Worm (Caenorhabditis elegans): ENCODE measurements around the gene C46C2.2.

C46C2.2 gene

DNA sequence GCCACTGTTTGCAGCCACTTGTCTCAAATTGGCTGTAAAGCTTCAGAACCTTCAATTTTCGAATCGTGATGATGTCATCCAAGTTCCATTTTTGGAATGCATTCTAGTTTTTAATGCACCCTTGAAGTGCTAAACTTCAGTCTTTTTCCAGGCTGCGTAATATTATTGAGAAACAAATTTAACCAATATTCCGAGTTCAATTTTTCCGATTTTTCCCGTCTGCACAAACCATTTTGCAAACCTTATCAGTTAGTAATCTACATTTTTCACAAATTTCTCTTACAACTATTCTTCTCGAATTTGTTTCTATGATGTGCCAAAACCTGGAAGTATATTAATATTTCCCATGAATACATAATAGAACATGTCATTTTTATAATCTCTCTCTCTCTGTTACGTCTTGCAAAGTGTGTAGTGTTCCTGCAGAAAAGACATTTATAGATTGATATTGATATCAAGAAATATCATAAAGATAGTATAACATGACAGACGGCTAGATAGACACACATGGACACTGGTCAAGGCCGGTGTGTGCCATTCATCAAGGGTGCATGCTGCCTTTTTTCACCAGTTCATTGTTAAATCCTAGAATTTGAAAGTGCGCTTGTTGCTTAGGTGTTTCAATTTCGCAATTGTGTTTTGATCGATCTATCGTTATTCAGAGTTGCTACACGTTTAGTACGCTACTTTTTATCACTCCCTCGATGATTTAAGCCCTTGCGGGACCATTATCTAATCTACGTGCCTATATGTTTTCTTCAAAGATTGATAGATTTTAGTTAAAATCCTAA is 18.2 kb upstream of the C46C2.2 start:
- no peak for TF ChIP-seq aly-1 (tag; optimal IDR thresholded peaks at IDR 0.05)

DNA sequence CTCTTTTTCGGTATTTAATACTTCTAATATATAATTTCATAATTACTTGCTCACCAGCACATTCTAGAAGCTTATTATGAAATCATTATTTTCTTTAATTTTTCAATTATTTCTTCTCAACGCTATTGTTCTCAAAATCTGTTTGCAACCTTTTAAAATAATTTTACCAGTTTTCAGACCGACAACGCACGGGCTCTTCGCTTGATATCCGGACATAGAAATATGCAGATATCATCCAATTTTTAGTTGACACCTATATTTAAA is 17.7 kb upstream of the C46C2.2 start, which contains the start of gene wnk-1:
TSS of gene wnk-1 (plus strand) at position 165 of the 264 bp plus-strand sequence.
- TF ChIP-seq aly-1 (tag; optimal IDR thresholded peaks at IDR 0.05), result no peak
- TF ChIP-seq ama-1 (optimal IDR thresholded peaks at IDR 0.05), result no peak
- no peak for TF ChIP-seq scrt-1 (GFP tag; IDR thresholded peaks at IDR 0.05)
- TF ChIP-seq hmbx-1 (tag; optimal IDR thresholded peaks at IDR 0.05), result no peak
- no peak for TF ChIP-seq hmg-4 (GFP tag; optimal IDR thresholded peaks at IDR 0.05)
- TF ChIP-seq F13C5.2 (tag; optimal IDR thresholded peaks at IDR 0.05), result no peak
- no peak for TF ChIP-seq tra-4 (tag; optimal IDR thresholded peaks at IDR 0.05)
- no peak for TF ChIP-seq hnd-1 (tag; optimal IDR thresholded peaks at IDR 0.05)
- TF ChIP-seq flt-1 (GFP tag; IDR thresholded peaks at IDR 0.05), result no peak
- TF ChIP-seq ceh-13 (GFP tag; optimal IDR thresholded peaks at IDR 0.05), result no peak
- no peak for TF ChIP-seq tbx-11 (GFP tag; IDR thresholded peaks at IDR 0.05)
- TF ChIP-seq tbx-37 (GFP tag; conservative IDR thresholded peaks at IDR 0.05), result no peak
- no peak for TF ChIP-seq pes-1 (GFP tag; IDR thresholded peaks at IDR 0.05)
- no peak for TF ChIP-seq sea-1 (GFP tag; conservative IDR thresholded peaks at IDR 0.05)
- TF ChIP-seq ets-7 (tag; optimal IDR thresholded peaks at IDR 0.05), result no peak
- TF ChIP-seq ceh-36 (tag; optimal IDR thresholded peaks at IDR 0.05), result no peak

DNA sequence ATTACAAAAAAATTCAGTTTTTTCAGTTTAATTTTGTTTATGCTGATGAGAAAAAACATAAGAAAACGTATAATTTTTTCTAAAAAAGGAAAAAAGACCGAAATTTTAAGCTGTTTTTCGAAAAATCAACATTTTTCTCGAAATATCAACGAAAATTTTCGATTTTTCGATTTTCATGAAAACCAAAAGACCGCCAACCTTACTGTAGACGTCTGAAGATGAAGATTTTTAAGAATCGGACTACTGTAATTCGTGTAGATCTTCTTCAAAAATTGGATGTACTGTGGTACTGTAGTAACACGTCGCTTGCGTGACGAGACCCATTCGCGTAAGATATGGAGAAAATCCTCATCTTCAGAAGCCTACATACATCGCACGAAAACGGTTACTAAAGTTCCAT is 6.7 kb upstream of the C46C2.2 start:
- TF ChIP-seq pes-1 (GFP tag; IDR thresholded peaks at IDR 0.05) (no peak), ama-1 (optimal IDR thresholded peaks at IDR 0.05) (no peak), tra-4 (tag; optimal IDR thresholded peaks at IDR 0.05) (no peak), hmbx-1 (tag; optimal IDR thresholded peaks at IDR 0.05) (no peak), tbx-37 (GFP tag; conservative IDR thresholded peaks at IDR 0.05) (no peak), hmg-4 (GFP tag; optimal IDR thresholded peaks at IDR 0.05) (no peak), ceh-13 (GFP tag; optimal IDR thresholded peaks at IDR 0.05) (no peak), tbx-11 (GFP tag; IDR thresholded peaks at IDR 0.05) (no peak)

DNA sequence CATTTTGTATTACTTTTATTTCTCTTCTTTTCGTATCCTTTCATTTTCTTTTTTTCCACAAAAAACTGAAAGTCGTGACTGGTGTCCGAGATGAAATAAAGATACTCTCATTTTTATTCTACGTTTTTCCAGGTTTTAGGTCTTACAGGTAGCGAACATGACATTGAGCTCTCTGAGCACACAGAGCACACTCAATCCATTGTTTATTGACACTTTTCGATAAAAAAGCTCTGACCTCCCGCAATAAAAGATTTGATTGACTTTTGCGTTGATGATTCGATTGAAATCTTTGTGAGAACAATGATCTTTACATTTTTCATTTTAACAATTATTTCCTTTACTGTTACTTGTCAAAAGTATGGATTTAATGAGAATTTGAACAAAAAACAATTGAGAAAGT is 5.4 kb upstream of the C46C2.2 start, which contains the start of gene C46C2.6:
TSS of gene C46C2.6 (plus strand) at position 301 of the 400 bp plus-strand sequence.
- TF ChIP-seq sea-1 (GFP tag; conservative IDR thresholded peaks at IDR 0.05), result no peak
- TF ChIP-seq hmbx-1 (tag; optimal IDR thresholded peaks at IDR 0.05), result no peak
- no peak for TF ChIP-seq hmg-4 (GFP tag; optimal IDR thresholded peaks at IDR 0.05)
- TF ChIP-seq F13C5.2 (tag; optimal IDR thresholded peaks at IDR 0.05), result no peak
- no peak for TF ChIP-seq hnd-1 (tag; optimal IDR thresholded peaks at IDR 0.05)
- no peak for TF ChIP-seq pes-1 (GFP tag; IDR thresholded peaks at IDR 0.05)
- TF ChIP-seq tra-4 (tag; optimal IDR thresholded peaks at IDR 0.05), result no peak

DNA sequence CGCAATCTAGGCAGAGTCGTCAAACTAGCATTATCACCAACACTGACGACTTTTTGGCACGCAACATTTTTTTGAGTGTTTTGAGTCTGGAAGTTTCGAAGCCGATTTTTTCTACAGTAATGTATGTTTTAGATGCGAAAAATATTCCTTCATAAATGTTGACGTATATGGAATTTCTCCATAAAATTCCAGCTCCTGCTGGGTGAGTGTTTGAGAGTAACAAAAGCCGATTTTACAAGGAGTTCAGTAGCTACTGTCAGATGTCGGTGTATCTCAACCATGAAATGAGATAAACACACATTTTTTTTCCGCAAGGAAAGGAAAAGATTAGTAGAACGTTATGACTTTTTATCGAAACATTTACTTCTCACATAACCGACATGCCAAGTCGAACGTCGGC is 2.7 kb upstream of the C46C2.2 start:
- TF ChIP-seq pes-1 (GFP tag; IDR thresholded peaks at IDR 0.05) (no peak), B0310.2 (tag; optimal IDR thresholded peaks at IDR 0.05) (no peak), F13C5.2 (tag; optimal IDR thresholded peaks at IDR 0.05) (no peak), hmbx-1 (tag; optimal IDR thresholded peaks at IDR 0.05) (no peak)

DNA sequence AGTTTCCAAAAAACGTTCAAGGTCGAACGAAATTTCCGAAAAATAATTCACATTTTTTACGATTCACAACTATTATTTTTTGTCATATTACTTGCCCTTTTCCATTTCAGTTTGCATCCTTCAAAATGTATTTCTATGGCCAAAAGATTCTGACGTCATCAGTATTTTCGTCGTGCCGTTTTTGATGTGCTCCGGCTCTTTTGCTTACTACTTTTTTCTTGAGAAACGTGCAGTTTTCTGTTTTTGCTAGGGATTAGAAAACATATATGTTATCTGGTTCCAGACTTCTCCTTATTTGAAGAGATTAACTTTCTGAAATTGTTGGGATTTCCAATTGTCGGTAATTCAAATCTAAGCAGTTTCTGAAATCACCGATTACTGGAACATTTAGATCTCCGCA is 1.7 kb upstream of the C46C2.2 start:
- TF ChIP-seq pes-1 (GFP tag; IDR thresholded peaks at IDR 0.05) (no peak), tbx-11 (GFP tag; IDR thresholded peaks at IDR 0.05) (no peak), flt-1 (GFP tag; IDR thresholded peaks at IDR 0.05) (no peak), hmbx-1 (tag; optimal IDR thresholded peaks at IDR 0.05) (no peak), hnd-1 (tag; optimal IDR thresholded peaks at IDR 0.05) (no peak), ceh-13 (GFP tag; optimal IDR thresholded peaks at IDR 0.05) (no peak), tbx-37 (GFP tag; conservative IDR thresholded peaks at IDR 0.05) (no peak)

DNA sequence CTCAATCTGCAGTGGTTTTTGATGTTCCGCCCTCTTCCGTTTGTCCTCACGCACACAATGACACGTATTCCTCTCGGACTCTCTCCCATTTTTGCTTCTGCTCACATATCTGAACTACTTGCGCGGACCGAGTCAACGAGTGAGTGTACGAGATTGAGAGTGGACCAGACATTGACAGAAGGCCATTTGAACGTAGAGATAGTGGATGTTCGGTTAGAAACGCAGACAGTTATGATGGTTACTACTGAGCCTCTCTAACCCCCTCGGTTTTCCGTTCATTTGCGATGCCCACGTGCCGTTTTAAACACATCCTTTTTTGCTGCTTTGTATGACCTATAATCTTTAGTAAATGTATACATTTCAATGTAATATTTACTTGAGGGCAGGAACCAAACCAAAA is 1.1 kb upstream of the C46C2.2 start:
- TF ChIP-seq flt-1 (GFP tag; IDR thresholded peaks at IDR 0.05) (no peak), pes-1 (GFP tag; IDR thresholded peaks at IDR 0.05) (no peak), hmg-4 (GFP tag; optimal IDR thresholded peaks at IDR 0.05) (peak; percentile 56), ets-7 (tag; optimal IDR thresholded peaks at IDR 0.05) (peak; percentile 11)

DNA sequence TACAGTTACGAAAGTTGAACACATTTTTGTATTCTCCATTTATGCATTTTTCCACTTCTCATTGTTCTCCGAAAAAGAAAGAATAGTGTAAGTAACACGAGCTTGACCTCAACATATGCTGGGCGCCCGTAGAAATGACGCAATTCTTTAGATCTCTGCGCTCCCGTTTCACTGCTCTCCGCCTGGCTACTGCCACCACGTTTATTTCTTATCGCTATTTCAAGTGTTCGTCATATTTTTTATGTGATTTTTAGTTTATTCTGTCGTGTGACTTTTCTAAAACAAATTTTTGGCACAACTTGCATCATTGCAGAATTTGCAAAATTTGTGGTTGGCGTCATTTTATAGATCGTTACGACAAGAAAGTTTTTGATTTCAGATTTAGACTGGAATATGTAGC is 570 bp upstream of the C46C2.2 start:
- TF ChIP-seq sea-1 (GFP tag; conservative IDR thresholded peaks at IDR 0.05), result no peak
- TF ChIP-seq ama-1 (optimal IDR thresholded peaks at IDR 0.05), result no peak
- TF ChIP-seq tbx-37 (GFP tag; conservative IDR thresholded peaks at IDR 0.05), result no peak
- TF ChIP-seq scrt-1 (GFP tag; IDR thresholded peaks at IDR 0.05), result no peak
- no peak for TF ChIP-seq ceh-13 (GFP tag; optimal IDR thresholded peaks at IDR 0.05)
- TF ChIP-seq tbx-11 (GFP tag; IDR thresholded peaks at IDR 0.05), result no peak
- TF ChIP-seq F13C5.2 (tag; optimal IDR thresholded peaks at IDR 0.05), result no peak
- TF ChIP-seq hmbx-1 (tag; optimal IDR thresholded peaks at IDR 0.05), result no peak

DNA sequence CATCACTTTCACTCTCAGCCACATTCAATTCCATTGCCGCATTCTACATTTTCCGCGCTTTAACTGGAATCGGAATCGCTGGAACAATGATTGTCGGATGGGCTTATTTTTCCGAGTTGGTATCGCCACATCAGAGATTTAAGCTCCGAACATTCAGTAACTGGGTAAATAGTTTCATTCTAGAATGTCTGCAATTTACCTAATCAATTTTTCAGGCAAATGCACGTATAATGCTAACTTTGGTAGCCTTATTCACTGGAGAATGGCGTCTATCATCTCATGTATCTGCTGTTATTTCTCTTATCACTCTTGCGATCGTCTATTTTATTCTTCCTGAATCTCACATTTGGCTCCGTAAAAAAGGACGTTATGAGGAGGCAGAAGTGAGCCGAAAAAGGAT is 889 bp downstream of the C46C2.2 start:
- TF ChIP-seq sea-1 (GFP tag; conservative IDR thresholded peaks at IDR 0.05) (no peak), ets-7 (tag; optimal IDR thresholded peaks at IDR 0.05) (no peak), F13C5.2 (tag; optimal IDR thresholded peaks at IDR 0.05) (no peak)

All from whole organism, early embryonic.